Worm (Caenorhabditis elegans) whole organism, young adult: ENCODE results near the gene F21C10.10.

Experiments used
- B0019.2 ChIP-seq: fragments of 200-800 bp; sonication (Bioruptor generic); conservative IDR thresholded peaks from 2 replicates; pipeline ENCODE4 v1.3.6; 2022; ENCODE audit warnings: missing genetic modification reagents, missing genetic modification characterization, missing compliant biosample characterization
- B0035.1 ChIP-seq: sonication (generic microtip); optimal IDR thresholded peaks from 2 replicates; lab custom pipeline; 2016; ENCODE audit warnings: missing genetic modification characterization, mild to moderate bottlenecking, missing compliant biosample characterization, missing genotype, missing genetic modification reagents
- B0261.1 ChIP-seq: sonication (generic microtip); optimal IDR thresholded peaks from 2 replicates; lab custom pipeline; 2016; ENCODE audit warnings: mild to moderate bottlenecking, missing genetic modification characterization, moderate library complexity, missing compliant biosample characterization
- B0336.3 ChIP-seq: fragments of 200-800 bp; sonication (Bioruptor generic); IDR thresholded peaks from 2 replicates; pipeline ENCODE4 v1.3.6; 2022; ENCODE audit warnings: missing genetic modification characterization, missing compliant biosample characterization
- F33H1.4 ChIP-seq: fragments of 200-800 bp; sonication (Bioruptor generic); IDR thresholded peaks from 2 replicates; pipeline ENCODE4 v1.3.6; 2022; ENCODE audit warnings: missing genetic modification reagents, missing genetic modification characterization, missing compliant biosample characterization
- F37B4.10 ChIP-seq: fragments of 200-800 bp; sonication (Bioruptor generic); IDR thresholded peaks from 2 replicates; pipeline ENCODE4 v1.3.6; 2022; ENCODE audit warnings: missing genetic modification characterization, missing compliant biosample characterization
- F49E8.2 ChIP-seq: sonication (generic microtip); optimal IDR thresholded peaks from 3 replicates; lab custom pipeline; 2017; ENCODE audit warnings: missing genetic modification characterization, mild to moderate bottlenecking, missing compliant biosample characterization, antibody characterized with exemption, moderate library complexity; ENCODE audit not compliant: insufficient read depth
- Y95B8A.8 ChIP-seq: fragments of 200-800 bp; sonication (Bioruptor generic); IDR thresholded peaks from 2 replicates; pipeline ENCODE4 v1.3.6; 2022; ENCODE audit warnings: missing genetic modification reagents, missing genetic modification characterization, missing compliant biosample characterization
- ZK185.1 ChIP-seq: sonication (generic microtip); optimal IDR thresholded peaks from 2 replicates; lab custom pipeline; 2016; ENCODE audit warnings: mild to moderate bottlenecking, missing genetic modification characterization, missing compliant biosample characterization; ENCODE audit not compliant: poor library complexity, severe bottlenecking
- akir-1 ChIP-seq: fragments of 200-800 bp; sonication (Bioruptor generic); optimal IDR thresholded peaks from 2 replicates; lab custom pipeline; 2018; ENCODE audit warnings: mild to moderate bottlenecking, missing genetic modification characterization, moderate library complexity, missing compliant biosample characterization
- aptf-3 ChIP-seq: fragments of 200-800 bp; sonication (Bioruptor generic); IDR thresholded peaks from 2 replicates; pipeline ENCODE4 v1.3.6; 2022; ENCODE audit warnings: missing genetic modification characterization, missing compliant biosample characterization
- attf-3 ChIP-seq: fragments of 200-800 bp; sonication (Bioruptor generic); conservative IDR thresholded peaks from 2 replicates; pipeline ENCODE4 v1.3.6; 2022; ENCODE audit warnings: missing genetic modification reagents, missing genetic modification characterization, missing compliant biosample characterization
- attf-5 ChIP-seq: fragments of 200-800 bp; sonication (Bioruptor generic); optimal IDR thresholded peaks from 2 replicates; lab custom pipeline; 2018; ENCODE audit warnings: mild to moderate bottlenecking, missing genetic modification characterization, missing compliant biosample characterization
- bed-2 ChIP-seq: fragments of 200-800 bp; sonication (Bioruptor generic); IDR thresholded peaks from 2 replicates; pipeline ENCODE4 v1.3.6; 2022; ENCODE audit warnings: missing genetic modification reagents, missing genetic modification characterization, missing compliant biosample characterization
- ceh-100 ChIP-seq: fragments of 200-800 bp; sonication (Bioruptor generic); IDR thresholded peaks from 2 replicates; pipeline ENCODE4 v1.3.6; 2022; ENCODE audit warnings: missing genetic modification reagents, missing genetic modification characterization, missing compliant biosample characterization
- ceh-58 ChIP-seq: fragments of 200-800 bp; sonication (Bioruptor generic); IDR thresholded peaks from 2 replicates; pipeline ENCODE4 v1.3.6; 2022; ENCODE audit warnings: missing genetic modification characterization, missing compliant biosample characterization
- ceh-91 ChIP-seq: fragments of 200-800 bp; sonication (Bioruptor generic); IDR thresholded peaks from 2 replicates; pipeline ENCODE4 v1.3.6; 2022; ENCODE audit warnings: missing genetic modification reagents, missing genetic modification characterization, missing compliant biosample characterization
- die-1 ChIP-seq: sonication (generic microtip); optimal IDR thresholded peaks from 2 replicates; lab custom pipeline; 2016; ENCODE audit warnings: missing genotype, mild to moderate bottlenecking, missing genetic modification characterization, missing compliant biosample characterization
- dox-1 ChIP-seq: fragments of 200-800 bp; sonication (Bioruptor generic); IDR thresholded peaks from 2 replicates; pipeline ENCODE4 v1.3.6; 2022; ENCODE audit warnings: missing genetic modification reagents, missing genetic modification characterization, missing compliant biosample characterization
- dpl-1 ChIP-seq: fragments of 150-350 bp; optimal IDR thresholded peaks from 2 replicates; lab custom pipeline; 2014; ENCODE audit warnings: missing biosample characterization, missing genetic modification reagents, missing genetic modification characterization
- egrh-3 ChIP-seq: fragments of 200-800 bp; sonication (Bioruptor generic); IDR thresholded peaks from 2 replicates; pipeline ENCODE4 v1.3.6; 2022; ENCODE audit warnings: missing genetic modification reagents, missing genetic modification characterization, missing compliant biosample characterization
- ekl-4 ChIP-seq: fragments of 200-800 bp; sonication (Bioruptor generic); IDR thresholded peaks from 2 replicates; pipeline ENCODE4 v1.3.6; 2022; ENCODE audit warnings: missing genetic modification reagents, missing genetic modification characterization, missing compliant biosample characterization
- fkh-3 ChIP-seq: sonication (generic microtip); optimal IDR thresholded peaks from 2 replicates; lab custom pipeline; 2016; ENCODE audit warnings: mild to moderate bottlenecking, missing genetic modification characterization, missing compliant biosample characterization
- hlh-12 ChIP-seq: sonication (generic microtip); optimal IDR thresholded peaks from 2 replicates; lab custom pipeline; 2016; ENCODE audit warnings: missing genetic modification characterization, missing compliant biosample characterization
- hmg-1.2 ChIP-seq: fragments of 200-800 bp; sonication (Bioruptor generic); IDR thresholded peaks from 2 replicates; pipeline ENCODE4 v1.3.6; 2022; ENCODE audit warnings: missing genetic modification reagents, missing genetic modification characterization, missing compliant biosample characterization
- hrde-1 ChIP-seq: sonication (generic microtip); optimal IDR thresholded peaks from 2 replicates; lab custom pipeline; 2016; ENCODE audit warnings: missing genetic modification characterization, mild to moderate bottlenecking, missing compliant biosample characterization, moderate library complexity, missing genotype, missing genetic modification reagents, borderline replicate concordance
- let-607 ChIP-seq, 2 experiments: fragments of 200-800 bp in 1 of 2; sonication (Bioruptor generic) in 1 of 2; sonication (generic microtip) in 1 of 2; optimal IDR thresholded peaks; 2 replicates each; lab custom pipeline; 2016 to 2018; ENCODE audit warnings: mild to moderate bottlenecking in 2 of 2, missing compliant biosample characterization in 2 of 2, missing genetic modification characterization in 2 of 2, moderate library complexity in 2 of 2, missing genotype in 1 of 2
- lin-26 ChIP-seq: fragments of 200-800 bp; sonication (Bioruptor generic); IDR thresholded peaks from 2 replicates; pipeline ENCODE4 v1.3.6; 2022; ENCODE audit warnings: missing genetic modification reagents, missing genetic modification characterization, missing compliant biosample characterization
- lin-40 ChIP-seq: sonication (generic microtip); optimal IDR thresholded peaks from 2 replicates; lab custom pipeline; 2016; ENCODE audit warnings: missing genetic modification characterization, mild to moderate bottlenecking, missing compliant biosample characterization, missing genotype, missing genetic modification reagents
- lin-54 ChIP-seq: fragments of 200-800 bp; sonication (Bioruptor generic); optimal IDR thresholded peaks from 2 replicates; lab custom pipeline; 2018; ENCODE audit warnings: mild to moderate bottlenecking, missing genetic modification characterization, missing compliant biosample characterization
- madf-3 ChIP-seq: fragments of 200-800 bp; sonication (Bioruptor generic); IDR thresholded peaks from 2 replicates; pipeline ENCODE4 v1.3.6; 2022; ENCODE audit warnings: missing genetic modification reagents, missing genetic modification characterization, missing compliant biosample characterization
- mxl-1 ChIP-seq: sonication (generic microtip); optimal IDR thresholded peaks from 2 replicates; lab custom pipeline; 2016; ENCODE audit warnings: missing genetic modification characterization, missing compliant biosample characterization
- nfya-1 ChIP-seq: sonication (generic microtip); optimal IDR thresholded peaks from 2 replicates; lab custom pipeline; 2017; ENCODE audit warnings: antibody characterized with exemption, missing compliant biosample characterization, missing genetic modification characterization, borderline replicate concordance; ENCODE audit not compliant: insufficient read depth
- nhr-120 ChIP-seq: fragments of 200-800 bp; sonication (Bioruptor generic); IDR thresholded peaks from 2 replicates; pipeline ENCODE4 v1.3.6; 2022; ENCODE audit warnings: missing genetic modification characterization, missing compliant biosample characterization
- nhr-179 ChIP-seq: sonication (generic microtip); optimal IDR thresholded peaks from 2 replicates; lab custom pipeline; 2016; ENCODE audit warnings: mild to moderate bottlenecking, missing genetic modification characterization, missing compliant biosample characterization
- nhr-90 ChIP-seq: sonication (generic microtip); optimal IDR thresholded peaks from 2 replicates; lab custom pipeline; 2016; ENCODE audit warnings: missing genotype, mild to moderate bottlenecking, missing genetic modification characterization, missing compliant biosample characterization
- pha-4 ChIP-seq: fragments of 150-350 bp; sonication (generic microtip); optimal IDR thresholded peaks from 2 replicates; lab custom pipeline; 2014; ENCODE audit warnings: missing biosample characterization, missing genetic modification reagents, missing genetic modification characterization
- rpc-1 ChIP-seq, 2 experiments: fragments of 150-350 bp in 1 of 2; sonication (generic microtip) in 1 of 2; optimal IDR thresholded peaks; 2 replicates each; lab custom pipeline; 2014 to 2018; ENCODE audit warnings: missing biosample characterization in 1 of 2, missing genetic modification characterization in 1 of 2, missing genetic modification reagents in 1 of 2, missing genotype in 1 of 2
- snpc-1.3 ChIP-seq: sonication (generic microtip); optimal IDR thresholded peaks from 2 replicates; lab custom pipeline; 2017; ENCODE audit warnings: missing genetic modification characterization, mild to moderate bottlenecking, missing compliant biosample characterization, antibody characterized with exemption, moderate library complexity, missing genotype, missing genetic modification reagents; ENCODE audit not compliant: insufficient read depth
- snpc-3.4 ChIP-seq: sonication (generic microtip); optimal IDR thresholded peaks from 2 replicates; lab custom pipeline; 2017; ENCODE audit warnings: missing genetic modification characterization, mild to moderate bottlenecking, missing compliant biosample characterization, antibody characterized with exemption, moderate library complexity, missing genotype, missing genetic modification reagents
- tlf-1 ChIP-seq: fragments of 200-800 bp; sonication (Bioruptor generic); optimal IDR thresholded peaks from 2 replicates; lab custom pipeline; 2018; ENCODE audit warnings: mild to moderate bottlenecking, missing genetic modification characterization, missing compliant biosample characterization
- unc-62 ChIP-seq: fragments of 150-350 bp; optimal IDR thresholded peaks from 2 replicates; lab custom pipeline; 2014; ENCODE audit warnings: missing biosample characterization, missing genetic modification reagents, missing genetic modification characterization
- xnd-1 ChIP-seq: sonication (generic microtip); optimal IDR thresholded peaks from 2 replicates; lab custom pipeline; 2016; ENCODE audit warnings: missing genotype, missing genetic modification reagents, missing genetic modification characterization, missing compliant biosample characterization
- ztf-22 ChIP-seq: fragments of 200-800 bp; sonication (Bioruptor generic); optimal IDR thresholded peaks from 2 replicates; lab custom pipeline; 2018; ENCODE audit warnings: mild to moderate bottlenecking, missing genetic modification characterization, moderate library complexity, missing compliant biosample characterization
- ztf-25 ChIP-seq: fragments of 200-800 bp; sonication (Bioruptor generic); IDR thresholded peaks from 2 replicates; pipeline ENCODE4 v1.3.6; 2022; ENCODE audit warnings: missing genetic modification reagents, missing genetic modification characterization, missing compliant biosample characterization
- ztf-3 ChIP-seq: fragments of 200-800 bp; sonication (Bioruptor generic); optimal IDR thresholded peaks from 2 replicates; lab custom pipeline; 2018; ENCODE audit warnings: mild to moderate bottlenecking, missing genetic modification characterization, missing compliant biosample characterization
- ztf-6 ChIP-seq: fragments of 200-800 bp; sonication (Bioruptor generic); IDR thresholded peaks from 2 replicates; pipeline ENCODE4 v1.3.6; 2022; ENCODE audit warnings: missing genetic modification reagents, missing genetic modification characterization, missing compliant biosample characterization

Gene F21C10.10

ce11 chrV:9095613-9096317 lies at the start of gene F21C10.10 (continued):
- TF ChIP-seq bed-2 (GFP tag; lab: Robert Waterston, UW) (no peak), pha-4 (tag; lab: Kevin White, UChicago) (peak; percentile 86), madf-3 (no peak), ztf-6 (peak; percentile 38; the same call in 1 of the 2 replicates), ZK185.1 (peak; percentile 69), ceh-100 (GFP tag; lab: Robert Waterston, UW) (no peak), lin-54 (GFP tag; lab: Kevin White, UChicago) (peak; percentile 55), nhr-120 (GFP tag; lab: Robert Waterston, UW) (no peak), egrh-3 (GFP tag; lab: Robert Waterston, UW) (no peak), hlh-12 (tag; lab: Kevin White, UChicago) (no peak), F33H1.4 (GFP tag; lab: Robert Waterston, UW) (no peak), unc-62 (GFP tag; lab: Kevin White, UChicago) (peak; percentile 52), B0035.1 (no peak), rpc-1 (optimal IDR thresholded peaks at IDR 0.05; lab: Kevin White, UChicago) (no peak), rpc-1 (tag; optimal IDR thresholded peaks at IDR 0.05; lab: Kevin White, UChicago) (no peak), fkh-3 (tag; lab: Kevin White, UChicago) (no peak), ceh-58 (no peak), ztf-25 (GFP tag; lab: Robert Waterston, UW) (no peak), hmg-1.2 (GFP tag; lab: Robert Waterston, UW) (peak; percentile 90), dox-1 (GFP tag; lab: Robert Waterston, UW) (peak; percentile 78), hrde-1 (no peak), attf-5 (GFP tag; lab: Kevin White, UChicago) (peak; percentile 79), ztf-22 (GFP tag; lab: Kevin White, UChicago) (peak; percentile 60), ceh-91 (GFP tag; lab: Robert Waterston, UW) (no peak), snpc-1.3 (tag; lab: Kevin White, UChicago) (no peak), tlf-1 (peak; percentile 34), dpl-1 (no peak), ekl-4 (GFP tag; lab: Robert Waterston, UW) (peak; percentile 58), let-607 (tag; optimal IDR thresholded peaks at IDR 0.05; lab: Kevin White, UChicago) (peak; percentile 18 to 50), ztf-3 (GFP tag; lab: Kevin White, UChicago) (no peak), lin-26 (GFP tag; lab: Robert Waterston, UW) (peak; percentile 71; the same call in 1 of the 2 replicates), mxl-1 (tag; lab: Kevin White, UChicago) (no peak), nhr-90 (tag; lab: Kevin White, UChicago) (peak; percentile 27), Y95B8A.8 (no peak), attf-3 (GFP tag; lab: Robert Waterston, UW) (no peak), B0019.2 (no peak), lin-40 (peak; percentile 91), die-1 (peak; percentile 21), nhr-179 (tag; lab: Kevin White, UChicago) (no peak), B0336.3 (peak; percentile 59; the same call in 1 of the 2 replicates), akir-1 (GFP tag; lab: Kevin White, UChicago) (no peak), xnd-1 (no peak), B0261.1 (tag; lab: Kevin White, UChicago) (no peak), snpc-3.4 (tag; lab: Kevin White, UChicago) (no peak), F49E8.2 (tag; lab: Kevin White, UChicago) (no peak), aptf-3 (GFP tag; lab: Robert Waterston, UW) (no peak), F37B4.10 (no peak), nfya-1 (no peak)
